Fruit fly (Drosophila melanogaster): ENCODE measurements around the gene bves.

The bves gene

dm6 chrX:21083246-21083645 lies 29.5 kb downstream of the bves start:
- TF ChIP-seq CG12768 (GFP tag; optimal IDR thresholded peaks at IDR 0.05) (no peak), CG7045 (GFP tag; optimal IDR thresholded peaks at IDR 0.05) (no peak), CG11617 (GFP tag; optimal IDR thresholded peaks at IDR 0.05) (no peak), tj (GFP tag; optimal IDR thresholded peaks at IDR 0.05) (no peak), Hr96 (GFP tag; optimal IDR thresholded peaks at IDR 0.05) (no peak), CG1620 (GFP tag; optimal IDR thresholded peaks at IDR 0.05) (no peak), cic (GFP tag; optimal IDR thresholded peaks at IDR 0.05) (no peak), pad (GFP tag; optimal IDR thresholded peaks at IDR 0.05) (no peak), cnc (optimal IDR thresholded peaks at IDR 0.05) (no peak), CG33017 (tag; optimal IDR thresholded peaks at IDR 0.05) (no peak), CG5204 (GFP tag; optimal IDR thresholded peaks at IDR 0.05) (no peak), toe (GFP tag; optimal IDR thresholded peaks at IDR 0.05) (no peak), ovo (GFP tag; optimal IDR thresholded peaks at IDR 0.05) (no peak), bab1 (GFP tag; optimal IDR thresholded peaks at IDR 0.05) (no peak)

- TF ChIP-seq ovo (GFP tag; optimal IDR thresholded peaks at IDR 0.05) (no peak), Hr96 (GFP tag; optimal IDR thresholded peaks at IDR 0.05) (no peak), pad (GFP tag; optimal IDR thresholded peaks at IDR 0.05) (no peak)
Measured at dm6 chrX:21093544-21093943, 39.8 kb downstream of the bves start, which contains the start of gene stg1. Gene stg1, plus strand, starts transcription at chrX:21093844.

dm6 chrX:21102106-21102505 lies 48.3 kb downstream of the bves start, which contains the start of gene CG15446:
Gene CG15446, minus strand, starts transcription at chrX:21102206.
- TF ChIP-seq Mnt (GFP tag; optimal IDR thresholded peaks at IDR 0.05), result no peak
- no peak for TF ChIP-seq CG33017 (tag; optimal IDR thresholded peaks at IDR 0.05)
- no peak for TF ChIP-seq cic (GFP tag; optimal IDR thresholded peaks at IDR 0.05)
- TF ChIP-seq CG1620 (GFP tag; optimal IDR thresholded peaks at IDR 0.05), result no peak
- no peak for TF ChIP-seq CG5204 (GFP tag; optimal IDR thresholded peaks at IDR 0.05)
- no peak for TF ChIP-seq toe (GFP tag; optimal IDR thresholded peaks at IDR 0.05)
- no peak for TF ChIP-seq Hr96 (GFP tag; optimal IDR thresholded peaks at IDR 0.05)

- TF ChIP-seq pad (GFP tag; optimal IDR thresholded peaks at IDR 0.05), result no peak
- TF ChIP-seq CG11617 (GFP tag; optimal IDR thresholded peaks at IDR 0.05), result no peak
- TF ChIP-seq CG1620 (GFP tag; optimal IDR thresholded peaks at IDR 0.05), result no peak
- TF ChIP-seq Mnt (GFP tag; optimal IDR thresholded peaks at IDR 0.05), result no peak
- no peak for TF ChIP-seq CG12768 (GFP tag; optimal IDR thresholded peaks at IDR 0.05)
- TF ChIP-seq bab1 (GFP tag; optimal IDR thresholded peaks at IDR 0.05), result no peak
- TF ChIP-seq tj (GFP tag; optimal IDR thresholded peaks at IDR 0.05), result no peak
- TF ChIP-seq toe (GFP tag; optimal IDR thresholded peaks at IDR 0.05), result no peak
- TF ChIP-seq CG5204 (GFP tag; optimal IDR thresholded peaks at IDR 0.05), result no peak
- no peak for TF ChIP-seq Crg-1 (GFP tag; optimal IDR thresholded peaks at IDR 0.05)
- TF ChIP-seq CG33017 (tag; optimal IDR thresholded peaks at IDR 0.05), result no peak
- TF ChIP-seq kay (GFP tag; ENCODE audit: borderline replicate concordance), result no peak
- no peak for TF ChIP-seq CG7045 (GFP tag; optimal IDR thresholded peaks at IDR 0.05)
- TF ChIP-seq Clk (GFP tag; optimal IDR thresholded peaks at IDR 0.05), result no peak
- no peak for TF ChIP-seq cic (GFP tag; optimal IDR thresholded peaks at IDR 0.05)
- TF ChIP-seq ovo (GFP tag; optimal IDR thresholded peaks at IDR 0.05), result no peak
- no peak for TF ChIP-seq cnc (optimal IDR thresholded peaks at IDR 0.05)
- TF ChIP-seq CG7101 (tag; optimal IDR thresholded peaks at IDR 0.05), result no peak
- TF ChIP-seq Hr96 (GFP tag; optimal IDR thresholded peaks at IDR 0.05), result no peak
- TF ChIP-seq CG14711 (tag; optimal IDR thresholded peaks at IDR 0.05), result no peak
Measured at dm6 chrX:21106269-21106668, 52.5 kb downstream of the bves start, which contains the start of gene CG1503. Gene CG1503, minus strand, starts transcription at chrX:21106369.

- TF ChIP-seq bab1 (GFP tag; optimal IDR thresholded peaks at IDR 0.05) (peak; percentile 63), CG7045 (GFP tag; optimal IDR thresholded peaks at IDR 0.05) (no peak), pad (GFP tag; optimal IDR thresholded peaks at IDR 0.05) (peak; percentile 3), Mnt (GFP tag; optimal IDR thresholded peaks at IDR 0.05) (peak; percentile 73), CG1620 (GFP tag; optimal IDR thresholded peaks at IDR 0.05) (peak; percentile 21), ovo (GFP tag; optimal IDR thresholded peaks at IDR 0.05) (peak; percentile 31)
Measured at dm6 chrX:21116864-21117464, 63.2 kb downstream of the bves start, which contains the start of the genes unc and CG15445. Gene unc, minus strand, starts transcription at chrX:21116914. Gene CG15445, plus strand, starts transcription at chrX:21117159.

dm6 chrX:21123499-21123898 lies 69.7 kb downstream of the bves start, which contains the start of gene ldd:
Gene ldd, plus strand, starts transcription at chrX:21123634.
- TF ChIP-seq CG14711 (tag; optimal IDR thresholded peaks at IDR 0.05), result no peak
- no peak for TF ChIP-seq bab1 (GFP tag; optimal IDR thresholded peaks at IDR 0.05)
- TF ChIP-seq CG5204 (GFP tag; optimal IDR thresholded peaks at IDR 0.05), result no peak
- TF ChIP-seq CG1620 (GFP tag; optimal IDR thresholded peaks at IDR 0.05), result no peak
- TF ChIP-seq Crg-1 (GFP tag; optimal IDR thresholded peaks at IDR 0.05), result no peak
- no peak for TF ChIP-seq CG11617 (GFP tag; optimal IDR thresholded peaks at IDR 0.05)
- no peak for TF ChIP-seq cnc (optimal IDR thresholded peaks at IDR 0.05)
- no peak for TF ChIP-seq toe (GFP tag; optimal IDR thresholded peaks at IDR 0.05)
- no peak for TF ChIP-seq Hr96 (GFP tag; optimal IDR thresholded peaks at IDR 0.05)
- TF ChIP-seq CG7101 (tag; optimal IDR thresholded peaks at IDR 0.05), result no peak
- TF ChIP-seq pad (GFP tag; optimal IDR thresholded peaks at IDR 0.05), result no peak
- TF ChIP-seq Mnt (GFP tag; optimal IDR thresholded peaks at IDR 0.05), result no peak
- no peak for TF ChIP-seq ovo (GFP tag; optimal IDR thresholded peaks at IDR 0.05)
- TF ChIP-seq CG7045 (GFP tag; optimal IDR thresholded peaks at IDR 0.05), result no peak
- no peak for TF ChIP-seq kay (GFP tag; ENCODE audit: borderline replicate concordance)
- no peak for TF ChIP-seq tj (GFP tag; optimal IDR thresholded peaks at IDR 0.05)
- no peak for TF ChIP-seq CG33017 (tag; optimal IDR thresholded peaks at IDR 0.05)
- no peak for TF ChIP-seq Clk (GFP tag; optimal IDR thresholded peaks at IDR 0.05)
- TF ChIP-seq CG12768 (GFP tag; optimal IDR thresholded peaks at IDR 0.05), result no peak

Data from whole organism, adult.